Worm (Caenorhabditis elegans): ENCODE data around the gene W03B1.9.

- no peak for TF ChIP-seq elt-3 (tag; optimal IDR thresholded peaks at IDR 0.05)
- TF ChIP-seq R02D3.7 (tag; optimal IDR thresholded peaks at IDR 0.05): no peak
- TF ChIP-seq mab-5 (tag; optimal IDR thresholded peaks at IDR 0.05): no peak
- no peak for TF ChIP-seq blmp-1 (tag; optimal IDR thresholded peaks at IDR 0.05; ENCODE audit: insufficient read depth)
- no peak for TF ChIP-seq zag-1 (tag; optimal IDR thresholded peaks at IDR 0.05)
- no peak for TF ChIP-seq aly-2 (tag; optimal IDR thresholded peaks at IDR 0.05)
- TF ChIP-seq nhr-23 (tag; optimal IDR thresholded peaks at IDR 0.05): no peak
These were observed 45.6 kb upstream of the W03B1.9 start for ce11 chrIV:4402413-4402812.

Measured in whole organism, L2 larva.